Fruit fly (Drosophila melanogaster) whole organism, embryonic: ENCODE data around the gene Atg13.

Experiments used
- Bteb2 ChIP-seq: fragments of 200-800 bp; sonication (Bioruptor generic); optimal IDR thresholded peaks from 2 replicates; lab custom pipeline; 2016; ENCODE audit warnings: missing biosample characterization, missing genetic modification characterization
- CG11696 ChIP-seq: fragments of 200-800 bp; sonication (Bioruptor generic); IDR thresholded peaks from 2 replicates; pipeline ENCODE4 v1.3.6; 2022; ENCODE audit warnings: missing biosample characterization, missing genetic modification characterization
- CG1647 ChIP-seq: fragments of 200-800 bp; sonication (Bioruptor generic); optimal IDR thresholded peaks from 3 replicates; lab custom pipeline; 2016; ENCODE audit warnings: missing biosample characterization, missing genetic modification characterization
- CG17359 ChIP-seq: fragments of 200-800 bp; sonication (Bioruptor generic); optimal IDR thresholded peaks from 3 replicates; lab custom pipeline; 2018; ENCODE audit warnings: missing biosample characterization, mild to moderate bottlenecking, missing genetic modification characterization, moderate library complexity
- CG2199 ChIP-seq: fragments of 200-800 bp; sonication (Bioruptor generic); IDR thresholded peaks from 3 replicates; pipeline ENCODE4 v1.3.6; 2022; ENCODE audit warnings: missing biosample characterization, missing genetic modification characterization
- CG4328 ChIP-seq: fragments of 200-800 bp; sonication (Bioruptor generic); optimal IDR thresholded peaks from 3 replicates; lab custom pipeline; 2017; ENCODE audit warnings: missing biosample characterization, missing genetic modification reagents, missing genetic modification characterization
- CG4360 ChIP-seq: fragments of 200-800 bp; sonication (Bioruptor generic); IDR thresholded peaks from 2 replicates; pipeline ENCODE4 v1.3.6; 2022; ENCODE audit warnings: missing biosample characterization, missing genetic modification characterization
- CG43689 ChIP-seq: fragments of 200-800 bp; sonication (Bioruptor generic); IDR thresholded peaks from 2 replicates; pipeline ENCODE4 v1.3.6; 2022; ENCODE audit warnings: missing biosample characterization, missing genetic modification characterization
- CG5953 ChIP-seq: fragments of 200-800 bp; sonication (Bioruptor generic); IDR thresholded peaks from 2 replicates; pipeline ENCODE4 v1.3.6; 2022; ENCODE audit warnings: missing biosample characterization, missing genetic modification characterization
- CG6272 ChIP-seq: fragments of 200-800 bp; sonication (Bioruptor generic); IDR thresholded peaks from 2 replicates; pipeline ENCODE4 v1.3.6; 2022; ENCODE audit warnings: missing biosample characterization, missing genetic modification characterization
- CG6689 ChIP-seq: fragments of 200-800 bp; sonication (Bioruptor generic); IDR thresholded peaks from 2 replicates; pipeline ENCODE4 v1.3.6; 2022; ENCODE audit warnings: missing biosample characterization, missing genetic modification characterization
- CG7928 ChIP-seq: fragments of 200-800 bp; sonication (Bioruptor generic); optimal IDR thresholded peaks from 2 replicates; lab custom pipeline; 2017; ENCODE audit warnings: missing biosample characterization, mild to moderate bottlenecking, missing genetic modification characterization
- CG9215 ChIP-seq: fragments of 200-800 bp; sonication (Bioruptor generic); IDR thresholded peaks from 2 replicates; pipeline ENCODE4 v1.3.6; 2022; ENCODE audit warnings: missing biosample characterization, missing genetic modification characterization
- CG9876 ChIP-seq: fragments of 200-800 bp; sonication (Bioruptor generic); optimal IDR thresholded peaks from 2 replicates; lab custom pipeline; 2016; ENCODE audit warnings: missing biosample characterization, missing genetic modification characterization
- D19A ChIP-seq: fragments of 200-800 bp; optimal IDR thresholded peaks from 3 replicates; lab custom pipeline; 2019; ENCODE audit warnings: missing biosample characterization, mild to moderate bottlenecking, missing genetic modification characterization, moderate library complexity
- Dek ChIP-seq: fragments of 200-800 bp; sonication (Bioruptor generic); optimal IDR thresholded peaks from 3 replicates; lab custom pipeline; 2019; ENCODE audit warnings: missing biosample characterization, mild to moderate bottlenecking, missing genetic modification characterization, moderate library complexity
- Dll ChIP-seq: fragments of 200-800 bp; sonication (Bioruptor generic); IDR thresholded peaks from 4 replicates; pipeline ENCODE4 v1.3.6; 2022; ENCODE audit warnings: missing biosample characterization, missing genetic modification characterization; ENCODE audit not compliant: partially characterized antibody
- Dp ChIP-seq: fragments of 200-800 bp; sonication (Bioruptor generic); optimal IDR thresholded peaks from 2 replicates; lab custom pipeline; 2018; ENCODE audit warnings: missing biosample characterization, mild to moderate bottlenecking, missing genetic modification characterization, moderate library complexity
- Gsc ChIP-seq: fragments of 200-800 bp; sonication (Bioruptor generic); IDR thresholded peaks from 2 replicates; pipeline ENCODE4 v1.3.6; 2022; ENCODE audit warnings: missing biosample characterization, missing genetic modification characterization
- HmgZ ChIP-seq: fragments of 200-800 bp; sonication (Bioruptor generic); optimal IDR thresholded peaks from 2 replicates; lab custom pipeline; 2018; ENCODE audit warnings: missing biosample characterization, mild to moderate bottlenecking, missing genetic modification characterization
- Hr3 ChIP-seq: fragments of 200-800 bp; sonication (Bioruptor generic); optimal IDR thresholded peaks from 3 replicates; lab custom pipeline; 2016; ENCODE audit warnings: missing biosample characterization, missing genetic modification characterization
- Hsf ChIP-seq: fragments of 200-800 bp; sonication (Bioruptor generic); optimal IDR thresholded peaks from 3 replicates; lab custom pipeline; 2016; ENCODE audit warnings: missing biosample characterization, missing genetic modification characterization
- Kr ChIP-seq: fragments of 200-800 bp; sonication (Bioruptor generic); optimal IDR thresholded peaks from 2 replicates; lab custom pipeline; 2017; ENCODE audit warnings: missing biosample characterization, mild to moderate bottlenecking, missing genetic modification characterization
- Lpt ChIP-seq: fragments of >200 bp; optimal IDR thresholded peaks from 2 replicates; lab custom pipeline; 2018; ENCODE audit warnings: missing biosample characterization, missing genetic modification characterization
- Oli ChIP-seq: fragments of 200-800 bp; sonication (Bioruptor generic); optimal IDR thresholded peaks from 2 replicates; lab custom pipeline; 2018; ENCODE audit warnings: missing biosample characterization, mild to moderate bottlenecking, missing genetic modification characterization, moderate library complexity
- Xbp1 ChIP-seq: fragments of 200-800 bp; sonication (Bioruptor generic); optimal IDR thresholded peaks from 3 replicates; lab custom pipeline; 2016; ENCODE audit warnings: missing biosample characterization, mild to moderate bottlenecking, missing genetic modification characterization
- Xrp1 ChIP-seq: fragments of 200-800 bp; sonication (Bioruptor generic); IDR thresholded peaks from 2 replicates; pipeline ENCODE4 v1.3.6; 2022; ENCODE audit warnings: missing biosample characterization, missing genetic modification characterization
- YL-1 ChIP-seq: fragments of 200-800 bp; sonication (Bioruptor generic); optimal IDR thresholded peaks from 3 replicates; lab custom pipeline; 2017; ENCODE audit warnings: missing biosample characterization, mild to moderate bottlenecking, missing genetic modification characterization
- ara ChIP-seq: fragments of 200-800 bp; sonication (Bioruptor generic); IDR thresholded peaks from 2 replicates; pipeline ENCODE4 v1.3.6; 2022; ENCODE audit warnings: missing biosample characterization, missing genetic modification characterization
- caup ChIP-seq: fragments of 200-800 bp; sonication (Bioruptor generic); optimal IDR thresholded peaks from 3 replicates; lab custom pipeline; 2017; ENCODE audit warnings: missing biosample characterization, mild to moderate bottlenecking, missing genetic modification characterization, moderate library complexity; ENCODE audit not compliant: severe bottlenecking
- crc ChIP-seq: fragments of 200-800 bp; sonication (Bioruptor generic); optimal IDR thresholded peaks from 2 replicates; lab custom pipeline; 2016; ENCODE audit warnings: missing biosample characterization, missing genetic modification characterization
- cwo ChIP-seq: fragments of 200-800 bp; sonication (Bioruptor generic); optimal IDR thresholded peaks from 3 replicates; lab custom pipeline; 2017; ENCODE audit warnings: missing biosample characterization, missing genetic modification characterization, mild to moderate bottlenecking, moderate library complexity, missing genetic modification reagents
- dimm ChIP-seq: fragments of 200-800 bp; sonication (Bioruptor generic); IDR thresholded peaks from 2 replicates; pipeline ENCODE4 v1.3.6; 2022; ENCODE audit warnings: missing biosample characterization, missing genetic modification characterization
- fd102C ChIP-seq: fragments of 200-800 bp; sonication (Bioruptor generic); optimal IDR thresholded peaks from 2 replicates; lab custom pipeline; 2018; ENCODE audit warnings: missing biosample characterization, mild to moderate bottlenecking, missing genetic modification characterization, moderate library complexity
- grau ChIP-seq: fragments of 200-800 bp; optimal IDR thresholded peaks from 3 replicates; lab custom pipeline; 2019; ENCODE audit warnings: missing biosample characterization, mild to moderate bottlenecking, missing genetic modification characterization, moderate library complexity
- hkb ChIP-seq, 2 experiments: fragments of 200-800 bp in 1 of 2; fragments of >200 bp in 1 of 2; sonication (Bioruptor generic) in 1 of 2; IDR thresholded peaks in 1 of 2; optimal IDR thresholded peaks in 1 of 2; 2 replicates each; pipeline versions ENCODE4 v1.3.6 to Lab custom; 2017 to 2022; ENCODE audit warnings: missing biosample characterization in 1 of 2, missing genetic modification characterization in 1 of 2
- nmo ChIP-seq: fragments of 200-800 bp; sonication (Bioruptor generic); optimal IDR thresholded peaks from 2 replicates; lab custom pipeline; 2018; ENCODE audit warnings: missing biosample characterization, mild to moderate bottlenecking, missing genetic modification characterization, moderate library complexity
- onecut ChIP-seq: fragments of 200-800 bp; sonication (Bioruptor generic); IDR thresholded peaks from 2 replicates; pipeline ENCODE4 v1.3.6; 2022; ENCODE audit warnings: missing biosample characterization, missing genetic modification characterization
- pan ChIP-seq, 4 experiments: fragments of >200 bp in 3 of 4; fragments of 200-800 bp in 1 of 4; sonication (Bioruptor generic) in 1 of 4; optimal IDR thresholded peaks in 3 of 4; IDR thresholded peaks in 1 of 4; 2 replicates each; pipeline versions ENCODE4 v1.3.6 to Lab custom; 2017 to 2022; ENCODE audit warnings: missing biosample characterization in 2 of 4, missing genetic modification characterization in 2 of 4, mixed read lengths in 1 of 4
- pb ChIP-seq: fragments of 200-800 bp; sonication (Bioruptor generic); optimal IDR thresholded peaks from 3 replicates; lab custom pipeline; 2016; ENCODE audit warnings: missing biosample characterization, missing genetic modification characterization
- pho ChIP-seq: fragments of 200-800 bp; sonication (Bioruptor generic); optimal IDR thresholded peaks from 2 replicates; lab custom pipeline; 2016; ENCODE audit warnings: missing biosample characterization, missing genetic modification characterization
- run ChIP-seq: fragments of 200-800 bp; sonication (Bioruptor generic); optimal IDR thresholded peaks from 3 replicates; lab custom pipeline; 2018; ENCODE audit warnings: missing biosample characterization, mild to moderate bottlenecking, missing genetic modification characterization
- so ChIP-seq: fragments of 200-800 bp; sonication (Bioruptor generic); IDR thresholded peaks from 3 replicates; pipeline ENCODE4 v1.3.6; 2022; ENCODE audit warnings: missing biosample characterization, missing genetic modification characterization
- tna ChIP-seq: fragments of 200-800 bp; sonication (Bioruptor generic); IDR thresholded peaks from 2 replicates; pipeline ENCODE4 v1.3.6; 2022; ENCODE audit warnings: missing biosample characterization, missing genetic modification characterization; ENCODE audit not compliant: partially characterized antibody
- twi ChIP-seq: fragments of 200-800 bp; optimal IDR thresholded peaks from 2 replicates; lab custom pipeline; 2019; ENCODE audit warnings: missing biosample characterization, mild to moderate bottlenecking, missing genetic modification characterization, moderate library complexity
- unc-4 ChIP-seq: fragments of 200-800 bp; sonication (Bioruptor generic); IDR thresholded peaks from 2 replicates; pipeline ENCODE4 v1.3.6; 2022; ENCODE audit warnings: missing biosample characterization, missing genetic modification characterization; ENCODE audit not compliant: partially characterized antibody
- unpg ChIP-seq: fragments of 200-800 bp; sonication (Bioruptor generic); optimal IDR thresholded peaks from 3 replicates; lab custom pipeline; 2018; ENCODE audit warnings: missing biosample characterization, mild to moderate bottlenecking, missing genetic modification characterization, moderate library complexity
- usp ChIP-seq: fragments of >200 bp; optimal IDR thresholded peaks from 2 replicates; lab custom pipeline; 2017; ENCODE audit warnings: missing biosample characterization, missing genetic modification characterization

Atg13 gene

dm6 chr3R:8333768-8334470 is 15.7 kb upstream of the Atg13 start, which contains the start of gene Poxm (continued):
- peak; percentile 89 for TF ChIP-seq D19A (tag; lab: Kevin White, UChicago)
- peak; percentile 74 for TF ChIP-seq cwo (GFP tag; lab: Kevin White, UChicago)
- TF ChIP-seq CG9876 (GFP tag; lab: Kevin White, UChicago), result no peak
- TF ChIP-seq Kr (GFP tag; lab: Kevin White, UChicago), result peak; percentile 36
- TF ChIP-seq Dek (tag; lab: Kevin White, UChicago), result peak; percentile 87
- peak; percentile 38 for TF ChIP-seq HmgZ (tag; lab: Kevin White, UChicago)
- no peak for TF ChIP-seq Dll
- TF ChIP-seq ara (GFP tag; lab: Robert Waterston, UW), result peak; percentile 84
- TF ChIP-seq grau (tag; lab: Kevin White, UChicago), result peak; percentile 93
- peak; percentile 98 for TF ChIP-seq nmo (GFP tag; lab: Kevin White, UChicago)
- TF ChIP-seq hkb (optimal IDR thresholded peaks at IDR 0.05; lab: Kevin White, UChicago), result no peak
- peak; percentile 83 for TF ChIP-seq hkb (GFP tag; IDR thresholded peaks at IDR 0.05; lab: Robert Waterston, UW)
- 0 out of 3 replicates have a peak, but pooled peaks have one; percentile 10 for TF ChIP-seq CG2199 (GFP tag; lab: Robert Waterston, UW)
- peak; percentile 19 for TF ChIP-seq Bteb2 (GFP tag; lab: Kevin White, UChicago)
- peak; percentile 74 for TF ChIP-seq caup (GFP tag; lab: Kevin White, UChicago)
- TF ChIP-seq Xbp1 (GFP tag; lab: Kevin White, UChicago), result peak; percentile 92
- no peak for TF ChIP-seq Lpt (GFP tag; lab: Kevin White, UChicago)
- peak; percentile 91 for TF ChIP-seq Xrp1 (GFP tag; lab: Robert Waterston, UW)
- peak; percentile 74 for TF ChIP-seq onecut
- TF ChIP-seq CG4328 (GFP tag; lab: Kevin White, UChicago), result peak; percentile 86
- no peak for TF ChIP-seq Dp (GFP tag; lab: Kevin White, UChicago)
- peak; percentile 82 for TF ChIP-seq Hsf (GFP tag; lab: Kevin White, UChicago)
- 0 out of 2 replicates have a peak, but pooled peaks have one; percentile 42 for TF ChIP-seq CG5953 (GFP tag; lab: Robert Waterston, UW)
- peak; percentile 66 for TF ChIP-seq CG11696
- peak; percentile 16 for TF ChIP-seq pho
- peak; percentile 23 for TF ChIP-seq CG7928
- no peak for TF ChIP-seq pan (optimal IDR thresholded peaks at IDR 0.05; lab: Kevin White, UChicago)
- peak in 1 of 2 experiments; percentile 82 for TF ChIP-seq pan (GFP tag; optimal IDR thresholded peaks at IDR 0.05 in 1 of 2, IDR thresholded peaks at IDR 0.05 in 1 of 2)
- peak; percentile 94 for TF ChIP-seq CG6689
- peak; percentile 90 for TF ChIP-seq twi (tag; lab: Kevin White, UChicago)
- TF ChIP-seq fd102C, result peak; percentile 1
- TF ChIP-seq unc-4 (GFP tag; lab: Robert Waterston, UW), result no peak
- no peak for TF ChIP-seq usp (GFP tag; lab: Kevin White, UChicago)
- TF ChIP-seq CG6272 (GFP tag; lab: Robert Waterston, UW), result peak; percentile 83
- TF ChIP-seq crc (GFP tag; lab: Kevin White, UChicago), result no peak
- peak; percentile 64; the same call in 1 of the 3 replicates for TF ChIP-seq so (GFP tag; lab: Robert Waterston, UW)
- peak; percentile 89 for TF ChIP-seq CG9215 (GFP tag; lab: Robert Waterston, UW)
- peak; percentile 95 for TF ChIP-seq Oli (tag; lab: Kevin White, UChicago)
- peak; percentile 21 for TF ChIP-seq YL-1 (GFP tag; lab: Kevin White, UChicago)
- peak; percentile 77 for TF ChIP-seq run
- TF ChIP-seq unpg (GFP tag; lab: Kevin White, UChicago), result peak; percentile 85
- peak; percentile 10 for TF ChIP-seq CG4360 (GFP tag; lab: Robert Waterston, UW)
- peak; percentile 88 for TF ChIP-seq CG17359 (tag; lab: Kevin White, UChicago)
- no peak for TF ChIP-seq tna (GFP tag; lab: Robert Waterston, UW)
- TF ChIP-seq Gsc (GFP tag; lab: Robert Waterston, UW), result peak; percentile 86
- TF ChIP-seq pb, result no peak
- peak; percentile 94 for TF ChIP-seq Hr3
- TF ChIP-seq CG1647 (GFP tag; lab: Kevin White, UChicago), result peak; percentile 44
- peak; percentile 26; the same call in 1 of the 2 replicates for TF ChIP-seq CG43689 (GFP tag; lab: Robert Waterston, UW)
- TF ChIP-seq dimm, result peak; percentile 55; the same call in 1 of the 2 replicates
